Fruit fly (Drosophila melanogaster) whole organism: ENCODE measurements around the gene CG13813.

Experiments
- EcR ChIP-seq, 2 experiments: fragments of >200 bp; optimal IDR thresholded peaks; 2 replicates each; lab custom pipeline; 2017; ENCODE audit warnings: missing biosample characterization in 2 of 2, missing genetic modification characterization in 2 of 2, missing genetic modification reagents in 2 of 2
- psq ChIP-seq: fragments of >200 bp; optimal IDR thresholded peaks from 2 replicates; lab custom pipeline; 2017
- usp ChIP-seq: fragments of >200 bp; optimal IDR thresholded peaks from 2 replicates; lab custom pipeline; 2017; ENCODE audit warnings: missing biosample characterization, missing genetic modification characterization, mixed read lengths

dm6 chr3L:20193748-20194058 is 37.8 kb upstream of the CG13813 start:
- TF ChIP-seq psq (lab: Kevin White, UChicago) (no peak), usp (no peak), EcR (GFP tag; optimal IDR thresholded peaks at IDR 0.05; lab: Kevin White, UChicago) (no peak)
